In genomic region chr3R:18432905-18433304, dm6 we compare ENCODE assay signal across 1 fruit fly cellular context.
TF ChIP-seq lines count a peak whose summit lies in the region.

No protein-coding gene starts in this region.

TF ChIP-seq in whole organism, embryonic, 481 proteins besides CTCF, POLR2A, EP300 and RAD21 (continued from another document):
- no peak for TF ChIP-seq CG3163 (GFP tag; optimal IDR thresholded peaks at IDR 0.05; lab: Kevin White, UChicago)
- TF ChIP-seq CG4360 (GFP tag; IDR thresholded peaks at IDR 0.05; lab: Robert Waterston, UW), result no peak
- TF ChIP-seq CG12071 (GFP tag; optimal IDR thresholded peaks at IDR 0.05; lab: Kevin White, UChicago), result no peak
- TF ChIP-seq CG15011 (GFP tag; optimal IDR thresholded peaks at IDR 0.05; lab: Kevin White, UChicago), result no peak
- no peak for TF ChIP-seq repo (GFP tag; optimal IDR thresholded peaks at IDR 0.05; lab: Kevin White, UChicago)
- peak; percentile 18 for TF ChIP-seq exex (tag; optimal IDR thresholded peaks at IDR 0.05; lab: Kevin White, UChicago)
- no peak for TF ChIP-seq CG6654 (GFP tag; optimal IDR thresholded peaks at IDR 0.05; lab: Kevin White, UChicago)
- TF ChIP-seq Ada2b (GFP tag; IDR thresholded peaks at IDR 0.05; lab: Robert Waterston, UW), result no peak
- no peak for TF ChIP-seq abd-A (tag; optimal IDR thresholded peaks at IDR 0.05; lab: Kevin White, UChicago)
- no peak for TF ChIP-seq Opbp (GFP tag; IDR thresholded peaks at IDR 0.05; lab: Robert Waterston, UW; ENCODE audit: partially characterized antibody)
- no peak for TF ChIP-seq maf-S (GFP tag; optimal IDR thresholded peaks at IDR 0.05; lab: Kevin White, UChicago)
- no peak for TF ChIP-seq Xrp1 (GFP tag; IDR thresholded peaks at IDR 0.05; lab: Robert Waterston, UW)
- TF ChIP-seq CG1233 (GFP tag; optimal IDR thresholded peaks at IDR 0.05; lab: Kevin White, UChicago), result no peak
- peak; percentile 97 for TF ChIP-seq cwo (GFP tag; optimal IDR thresholded peaks at IDR 0.05; lab: Kevin White, UChicago)
- TF ChIP-seq gce (GFP tag; IDR thresholded peaks at IDR 0.05; lab: Robert Waterston, UW), result no peak
- no peak for TF ChIP-seq CG30403 (GFP tag; optimal IDR thresholded peaks at IDR 0.05; lab: Kevin White, UChicago)
- 0 out of 2 replicates have a peak, but pooled peaks have one; percentile 15 for TF ChIP-seq GATAe (GFP tag; conservative IDR thresholded peaks at IDR 0.05; lab: Robert Waterston, UW)
- no peak for TF ChIP-seq salm (tag; optimal IDR thresholded peaks at IDR 0.05; lab: Kevin White, UChicago)
- no peak for TF ChIP-seq Atf3 (GFP tag; optimal IDR thresholded peaks at IDR 0.05; lab: Kevin White, UChicago)
- TF ChIP-seq psq (GFP tag; optimal IDR thresholded peaks at IDR 0.05; lab: Kevin White, UChicago), result no peak
- TF ChIP-seq ci (GFP tag; IDR thresholded peaks at IDR 0.05; lab: Robert Waterston, UW), result no peak
- TF ChIP-seq gro (GFP tag; optimal IDR thresholded peaks at IDR 0.05; lab: Kevin White, UChicago), result peak; percentile 27
- TF ChIP-seq Hey (tag; optimal IDR thresholded peaks at IDR 0.05; lab: Kevin White, UChicago), result peak; percentile 81
- TF ChIP-seq CG7786 (GFP tag; optimal IDR thresholded peaks at IDR 0.05; lab: Kevin White, UChicago), result no peak
- TF ChIP-seq CG12391 (tag; optimal IDR thresholded peaks at IDR 0.05; lab: Kevin White, UChicago), result no peak
- TF ChIP-seq CG15514 (GFP tag; optimal IDR thresholded peaks at IDR 0.05; lab: Kevin White, UChicago), result peak; percentile 8
- no peak for TF ChIP-seq CG14965 (GFP tag; optimal IDR thresholded peaks at IDR 0.05; lab: Kevin White, UChicago; ENCODE audit: borderline replicate concordance)
- 0 out of 3 replicates have a peak, but pooled peaks have one; percentile 24 for TF ChIP-seq CG11456 (GFP tag; IDR thresholded peaks at IDR 0.05; lab: Robert Waterston, UW)
- TF ChIP-seq dan (GFP tag; IDR thresholded peaks at IDR 0.05; lab: Robert Waterston, UW), result no peak
- no peak for TF ChIP-seq aop (GFP tag; IDR thresholded peaks at IDR 0.05; lab: Robert Waterston, UW)
TF ChIP-seq in whole organism, embryonic: peak in this region for 10.
